Worm (Caenorhabditis elegans): Measurements from ENCODE around the gene C06H2.7.

- TF ChIP-seq W03F9.2 (tag; optimal IDR thresholded peaks at IDR 0.05) (no peak), him-1 (tag; optimal IDR thresholded peaks at IDR 0.05) (no peak), dao-5 (tag; optimal IDR thresholded peaks at IDR 0.05) (no peak)
These were observed 10.3 kb downstream of the C06H2.7 start, which contains the start of gene glb-3 for ce11 chrV:11134296-11134695.

Measured in whole organism, L4/young adult.